Worm (Caenorhabditis elegans): ENCODE data around the gene R04B5.1.

Gene R04B5.1

ce11 chrV:10111129-10111528, 33.0 kb upstream of the R04B5.1 start:
- TF ChIP-seq pes-1 (GFP tag; IDR thresholded peaks at IDR 0.05) = no peak
- TF ChIP-seq ceh-13 (GFP tag; optimal IDR thresholded peaks at IDR 0.05) = no peak
- TF ChIP-seq ceh-36 (tag; optimal IDR thresholded peaks at IDR 0.05) = no peak
- no peak for TF ChIP-seq tbx-37 (GFP tag; conservative IDR thresholded peaks at IDR 0.05)
- TF ChIP-seq ets-7 (tag; optimal IDR thresholded peaks at IDR 0.05) = no peak
- TF ChIP-seq hmbx-1 (tag; optimal IDR thresholded peaks at IDR 0.05) = no peak
- no peak for TF ChIP-seq tra-4 (tag; optimal IDR thresholded peaks at IDR 0.05)
- no peak for TF ChIP-seq F13C5.2 (tag; optimal IDR thresholded peaks at IDR 0.05)
- TF ChIP-seq B0310.2 (tag; optimal IDR thresholded peaks at IDR 0.05) = no peak
- no peak for TF ChIP-seq aly-1 (tag; optimal IDR thresholded peaks at IDR 0.05)
- TF ChIP-seq tbx-11 (GFP tag; IDR thresholded peaks at IDR 0.05) = no peak
- no peak for TF ChIP-seq hnd-1 (tag; optimal IDR thresholded peaks at IDR 0.05)
- TF ChIP-seq sea-1 (GFP tag; conservative IDR thresholded peaks at IDR 0.05) = no peak
- TF ChIP-seq hmg-4 (GFP tag; optimal IDR thresholded peaks at IDR 0.05) = no peak
- no peak for TF ChIP-seq ama-1 (optimal IDR thresholded peaks at IDR 0.05)
- TF ChIP-seq scrt-1 (GFP tag; IDR thresholded peaks at IDR 0.05) = no peak
- TF ChIP-seq flt-1 (GFP tag; IDR thresholded peaks at IDR 0.05) = no peak

ce11 chrV:10107309-10107708, 29.2 kb upstream of the R04B5.1 start, which contains the start of gene C08B6.11:
TSS of gene C08B6.11 (plus strand) at chrV:10107609.
- TF ChIP-seq aly-1 (tag; optimal IDR thresholded peaks at IDR 0.05) = no peak
- TF ChIP-seq ceh-13 (GFP tag; optimal IDR thresholded peaks at IDR 0.05) = no peak
- TF ChIP-seq scrt-1 (GFP tag; IDR thresholded peaks at IDR 0.05) = no peak
- no peak for TF ChIP-seq tra-4 (tag; optimal IDR thresholded peaks at IDR 0.05)
- no peak for TF ChIP-seq ets-7 (tag; optimal IDR thresholded peaks at IDR 0.05)
- TF ChIP-seq hnd-1 (tag; optimal IDR thresholded peaks at IDR 0.05) = no peak
- TF ChIP-seq hmg-4 (GFP tag; optimal IDR thresholded peaks at IDR 0.05) = no peak
- TF ChIP-seq F13C5.2 (tag; optimal IDR thresholded peaks at IDR 0.05) = no peak
- no peak for TF ChIP-seq pes-1 (GFP tag; IDR thresholded peaks at IDR 0.05)
- TF ChIP-seq ceh-36 (tag; optimal IDR thresholded peaks at IDR 0.05) = no peak
- no peak for TF ChIP-seq flt-1 (GFP tag; IDR thresholded peaks at IDR 0.05)
- TF ChIP-seq tbx-11 (GFP tag; IDR thresholded peaks at IDR 0.05) = no peak
- no peak for TF ChIP-seq hmbx-1 (tag; optimal IDR thresholded peaks at IDR 0.05)
- TF ChIP-seq sea-1 (GFP tag; conservative IDR thresholded peaks at IDR 0.05) = no peak
- TF ChIP-seq tbx-37 (GFP tag; conservative IDR thresholded peaks at IDR 0.05) = no peak

ce11 chrV:10105412-10105811, 27.3 kb upstream of the R04B5.1 start, which contains the start of gene C08B6.2:
TSS of gene C08B6.2 (plus strand) at chrV:10105712.
- no peak for TF ChIP-seq sea-1 (GFP tag; conservative IDR thresholded peaks at IDR 0.05)

- TF ChIP-seq pes-1 (GFP tag; IDR thresholded peaks at IDR 0.05) (no peak), tbx-11 (GFP tag; IDR thresholded peaks at IDR 0.05) (no peak), ets-7 (tag; optimal IDR thresholded peaks at IDR 0.05) (no peak), ceh-13 (GFP tag; optimal IDR thresholded peaks at IDR 0.05) (no peak), tbx-37 (GFP tag; conservative IDR thresholded peaks at IDR 0.05) (no peak)
Measured at ce11 chrV:10104785-10105310, 26.7 kb upstream of the R04B5.1 start, which contains the start of gene ugt-17. TSS of gene ugt-17 (minus strand) at chrV:10104964.

ce11 chrV:10103811-10104210, 25.7 kb upstream of the R04B5.1 start:
- TF ChIP-seq ama-1 (optimal IDR thresholded peaks at IDR 0.05) = no peak
- no peak for TF ChIP-seq aly-1 (tag; optimal IDR thresholded peaks at IDR 0.05)
- no peak for TF ChIP-seq tra-4 (tag; optimal IDR thresholded peaks at IDR 0.05)
- no peak for TF ChIP-seq ceh-13 (GFP tag; optimal IDR thresholded peaks at IDR 0.05)
- no peak for TF ChIP-seq ets-7 (tag; optimal IDR thresholded peaks at IDR 0.05)
- TF ChIP-seq tbx-37 (GFP tag; conservative IDR thresholded peaks at IDR 0.05) = no peak
- TF ChIP-seq hmg-4 (GFP tag; optimal IDR thresholded peaks at IDR 0.05) = no peak
- TF ChIP-seq pes-1 (GFP tag; IDR thresholded peaks at IDR 0.05) = no peak
- TF ChIP-seq ceh-36 (tag; optimal IDR thresholded peaks at IDR 0.05) = no peak
- no peak for TF ChIP-seq hnd-1 (tag; optimal IDR thresholded peaks at IDR 0.05)
- TF ChIP-seq flt-1 (GFP tag; IDR thresholded peaks at IDR 0.05) = no peak
- no peak for TF ChIP-seq tbx-11 (GFP tag; IDR thresholded peaks at IDR 0.05)

ce11 chrV:10101916-10102315, 23.8 kb upstream of the R04B5.1 start, which contains the start of gene C08B6.14:
TSS of gene C08B6.14 (minus strand) at chrV:10102016.
- TF ChIP-seq aly-1 (tag; optimal IDR thresholded peaks at IDR 0.05) (no peak), tbx-11 (GFP tag; IDR thresholded peaks at IDR 0.05) (no peak), ceh-36 (tag; optimal IDR thresholded peaks at IDR 0.05) (no peak), flt-1 (GFP tag; IDR thresholded peaks at IDR 0.05) (no peak), ets-7 (tag; optimal IDR thresholded peaks at IDR 0.05) (no peak)

- no peak for TF ChIP-seq tra-4 (tag; optimal IDR thresholded peaks at IDR 0.05)
- no peak for TF ChIP-seq hnd-1 (tag; optimal IDR thresholded peaks at IDR 0.05)
- no peak for TF ChIP-seq hmg-4 (GFP tag; optimal IDR thresholded peaks at IDR 0.05)
- no peak for TF ChIP-seq F13C5.2 (tag; optimal IDR thresholded peaks at IDR 0.05)
- TF ChIP-seq ceh-13 (GFP tag; optimal IDR thresholded peaks at IDR 0.05) = no peak
- no peak for TF ChIP-seq tbx-11 (GFP tag; IDR thresholded peaks at IDR 0.05)
- TF ChIP-seq ceh-36 (tag; optimal IDR thresholded peaks at IDR 0.05) = no peak
Measured at ce11 chrV:10098429-10098828, 20.3 kb upstream of the R04B5.1 start, which contains the start of gene ugt-47. TSS of gene ugt-47 (minus strand) at chrV:10098597.

ce11 chrV:10096932-10097331, 18.8 kb upstream of the R04B5.1 start:
- TF ChIP-seq ets-7 (tag; optimal IDR thresholded peaks at IDR 0.05) = no peak
- TF ChIP-seq ceh-36 (tag; optimal IDR thresholded peaks at IDR 0.05) = no peak
- TF ChIP-seq hmg-4 (GFP tag; optimal IDR thresholded peaks at IDR 0.05) = no peak
- no peak for TF ChIP-seq flt-1 (GFP tag; IDR thresholded peaks at IDR 0.05)
- no peak for TF ChIP-seq tra-4 (tag; optimal IDR thresholded peaks at IDR 0.05)
- TF ChIP-seq aly-1 (tag; optimal IDR thresholded peaks at IDR 0.05) = no peak
- TF ChIP-seq pes-1 (GFP tag; IDR thresholded peaks at IDR 0.05) = no peak
